Worm (Caenorhabditis elegans): ENCODE measurements around the gene srw-3.

- TF ChIP-seq nhr-77 (tag; optimal IDR thresholded peaks at IDR 0.05), result no peak
- no peak for TF ChIP-seq lsy-2 (tag; optimal IDR thresholded peaks at IDR 0.05)
- no peak for TF ChIP-seq alr-1 (tag; optimal IDR thresholded peaks at IDR 0.05)
- no peak for TF ChIP-seq snpc-4 (tag; optimal IDR thresholded peaks at IDR 0.05)
- TF ChIP-seq elt-3 (tag; optimal IDR thresholded peaks at IDR 0.05), result no peak
- TF ChIP-seq nhr-25 (tag; optimal IDR thresholded peaks at IDR 0.05), result no peak
- TF ChIP-seq lin-11 (tag; optimal IDR thresholded peaks at IDR 0.05), result no peak
- no peak for TF ChIP-seq Y55F3AM.14 (GFP tag; optimal IDR thresholded peaks at IDR 0.05)
- no peak for TF ChIP-seq nhr-237 (tag; optimal IDR thresholded peaks at IDR 0.05)
- no peak for TF ChIP-seq fos-1 (tag; optimal IDR thresholded peaks at IDR 0.05)
- TF ChIP-seq nhr-12 (tag; optimal IDR thresholded peaks at IDR 0.05), result no peak
- TF ChIP-seq lin-39 (tag; optimal IDR thresholded peaks at IDR 0.05), result no peak
- no peak for TF ChIP-seq elt-1 (tag; optimal IDR thresholded peaks at IDR 0.05)
- TF ChIP-seq ceh-16 (tag; optimal IDR thresholded peaks at IDR 0.05), result peak; percentile 4
These were observed 27.9 kb downstream of the srw-3 start for ce11 chrV:7733240-7733765.

Data from whole organism, L2 larva.